Fruit fly (Drosophila melanogaster) whole organism, embryonic: ENCODE data around the gene CG33293.

Experiments used
- Atf-2 ChIP-seq: fragments of 200-800 bp; sonication (Bioruptor generic); optimal IDR thresholded peaks from 2 replicates; lab custom pipeline; 2016; ENCODE audit warnings: missing biosample characterization, missing genetic modification characterization
- BtbVII ChIP-seq: fragments of 200-800 bp; sonication (Bioruptor generic); optimal IDR thresholded peaks from 3 replicates; lab custom pipeline; 2017; ENCODE audit warnings: missing biosample characterization, mild to moderate bottlenecking, missing genetic modification characterization
- CG1024 ChIP-seq: fragments of 200-800 bp; sonication (Bioruptor generic); IDR thresholded peaks from 2 replicates; pipeline ENCODE4 v1.3.6; 2022; ENCODE audit warnings: missing biosample characterization, missing genetic modification characterization
- CG10274 ChIP-seq: fragments of 200-800 bp; sonication (Bioruptor generic); optimal IDR thresholded peaks from 3 replicates; lab custom pipeline; 2017; ENCODE audit warnings: missing biosample characterization, mild to moderate bottlenecking, missing genetic modification characterization
- CG10366 ChIP-seq: fragments of 200-800 bp; sonication (Bioruptor generic); IDR thresholded peaks from 2 replicates; pipeline ENCODE4 v1.3.6; 2022; ENCODE audit warnings: missing biosample characterization, missing genetic modification characterization
- CG11723 ChIP-seq: fragments of 200-800 bp; sonication (Bioruptor generic); optimal IDR thresholded peaks from 2 replicates; lab custom pipeline; 2017; ENCODE audit warnings: missing biosample characterization, mild to moderate bottlenecking, missing genetic modification characterization
- CG12155 ChIP-seq: fragments of 200-800 bp; sonication (Bioruptor generic); optimal IDR thresholded peaks from 3 replicates; lab custom pipeline; 2016; ENCODE audit warnings: missing biosample characterization, missing genetic modification characterization
- CG12299 ChIP-seq: fragments of 200-800 bp; sonication (Bioruptor generic); optimal IDR thresholded peaks from 2 replicates; lab custom pipeline; 2018; ENCODE audit warnings: missing biosample characterization, mild to moderate bottlenecking, missing genetic modification characterization
- CG13296 ChIP-seq: fragments of 200-800 bp; sonication (Bioruptor generic); optimal IDR thresholded peaks from 3 replicates; lab custom pipeline; 2018; ENCODE audit warnings: missing biosample characterization, mild to moderate bottlenecking, missing genetic modification characterization
- CG13624 ChIP-seq: fragments of 200-800 bp; sonication (Bioruptor generic); optimal IDR thresholded peaks from 2 replicates; lab custom pipeline; 2016; ENCODE audit warnings: missing biosample characterization, missing genetic modification characterization
- CG17359 ChIP-seq: fragments of 200-800 bp; sonication (Bioruptor generic); optimal IDR thresholded peaks from 3 replicates; lab custom pipeline; 2018; ENCODE audit warnings: missing biosample characterization, mild to moderate bottlenecking, missing genetic modification characterization, moderate library complexity
- CG31365 ChIP-seq: fragments of 200-800 bp; sonication (Bioruptor generic); optimal IDR thresholded peaks from 2 replicates; lab custom pipeline; 2018; ENCODE audit warnings: missing biosample characterization, mild to moderate bottlenecking, missing genetic modification characterization
- CG32532 ChIP-seq: fragments of 200-800 bp; sonication (Bioruptor generic); IDR thresholded peaks from 2 replicates; pipeline ENCODE4 v1.3.6; 2022; ENCODE audit warnings: missing biosample characterization, missing genetic modification characterization
- CG32767 ChIP-seq: fragments of 200-800 bp; sonication (Bioruptor generic); IDR thresholded peaks from 2 replicates; pipeline ENCODE4 v1.3.6; 2022; ENCODE audit warnings: missing biosample characterization, missing genetic modification characterization
- CG4707 ChIP-seq: fragments of 200-800 bp; sonication (Bioruptor generic); optimal IDR thresholded peaks from 2 replicates; lab custom pipeline; 2018; ENCODE audit warnings: missing biosample characterization, mild to moderate bottlenecking, missing genetic modification characterization, moderate library complexity
- CG5245 ChIP-seq: fragments of 200-800 bp; sonication (Bioruptor generic); optimal IDR thresholded peaks from 3 replicates; lab custom pipeline; 2016; ENCODE audit warnings: missing biosample characterization, missing genetic modification characterization
- CG7357 ChIP-seq: fragments of 200-800 bp; sonication (Bioruptor generic); IDR thresholded peaks from 3 replicates; pipeline ENCODE4 v1.3.6; 2022; ENCODE audit warnings: missing biosample characterization, missing genetic modification characterization
- CrebB ChIP-seq: fragments of 200-800 bp; sonication (Bioruptor generic); optimal IDR thresholded peaks from 3 replicates; lab custom pipeline; 2018; ENCODE audit warnings: missing biosample characterization, mild to moderate bottlenecking, missing genetic modification characterization
- Doc2 ChIP-seq: fragments of 200-800 bp; sonication (Bioruptor generic); IDR thresholded peaks from 2 replicates; pipeline ENCODE4 v1.3.6; 2022; ENCODE audit warnings: missing biosample characterization, missing genetic modification characterization
- E2f1 ChIP-seq: fragments of 200-800 bp; sonication (Bioruptor generic); IDR thresholded peaks from 2 replicates; pipeline ENCODE4 v1.3.6; 2022; ENCODE audit warnings: missing biosample characterization, missing genetic modification characterization
- Eip74EF ChIP-seq, 2 experiments: fragments of 200-800 bp in 1 of 2; fragments of >200 bp in 1 of 2; sonication (Bioruptor generic) in 1 of 2; optimal IDR thresholded peaks; 2 replicates each; lab custom pipeline; 2017 to 2019; ENCODE audit warnings: missing biosample characterization in 2 of 2, missing genetic modification characterization in 2 of 2, mild to moderate bottlenecking in 1 of 2, moderate library complexity in 1 of 2
- H15 ChIP-seq: fragments of 200-800 bp; sonication (Bioruptor generic); IDR thresholded peaks from 3 replicates; pipeline ENCODE4 v1.3.6; 2022; ENCODE audit warnings: missing biosample characterization, missing genetic modification characterization
- HLH4C ChIP-seq: fragments of 200-800 bp; sonication (Bioruptor generic); IDR thresholded peaks from 3 replicates; pipeline ENCODE4 v1.3.6; 2022; ENCODE audit warnings: missing biosample characterization, missing genetic modification characterization; ENCODE audit not compliant: partially characterized antibody
- MESR4 ChIP-seq: fragments of 200-800 bp; sonication (Bioruptor generic); optimal IDR thresholded peaks from 2 replicates; lab custom pipeline; 2018; ENCODE audit warnings: missing biosample characterization, mild to moderate bottlenecking, missing genetic modification characterization, moderate library complexity
- Med ChIP-seq: fragments of 200-800 bp; sonication (Bioruptor generic); peaks from one replicate; lab custom pipeline; 2016; ENCODE audit warnings: missing biosample characterization, missing genetic modification characterization, mild to moderate bottlenecking, inconsistent platforms, moderate library complexity
- Mrtf ChIP-seq: fragments of 200-800 bp; sonication (Bioruptor generic); IDR thresholded peaks from 3 replicates; pipeline ENCODE4 v1.3.6; 2022; ENCODE audit warnings: missing biosample characterization, missing genetic modification characterization
- Myb ChIP-seq: fragments of 200-800 bp; sonication (Bioruptor generic); optimal IDR thresholded peaks from 2 replicates; lab custom pipeline; 2016; ENCODE audit warnings: missing biosample characterization, missing genetic modification characterization
- Ravus ChIP-seq: fragments of 200-800 bp; sonication (Bioruptor generic); IDR thresholded peaks from 2 replicates; pipeline ENCODE4 v1.3.6; 2022; ENCODE audit warnings: missing biosample characterization, missing genetic modification characterization
- Sry-δ ChIP-seq: fragments of 200-800 bp; sonication (Bioruptor generic); optimal IDR thresholded peaks from 2 replicates; lab custom pipeline; 2016; ENCODE audit warnings: missing biosample characterization, missing genetic modification characterization
- ara ChIP-seq: fragments of 200-800 bp; sonication (Bioruptor generic); IDR thresholded peaks from 2 replicates; pipeline ENCODE4 v1.3.6; 2022; ENCODE audit warnings: missing biosample characterization, missing genetic modification characterization
- bab2 ChIP-seq: fragments of 200-800 bp; sonication (Bioruptor generic); optimal IDR thresholded peaks from 2 replicates; lab custom pipeline; 2016; ENCODE audit warnings: missing biosample characterization, missing genetic modification characterization
- disco-r ChIP-seq: fragments of 200-800 bp; sonication (Bioruptor generic); optimal IDR thresholded peaks from 2 replicates; lab custom pipeline; 2016; ENCODE audit warnings: missing biosample characterization, missing genetic modification characterization
- dm ChIP-seq: fragments of 200-800 bp; sonication (Bioruptor generic); optimal IDR thresholded peaks from 3 replicates; lab custom pipeline; 2016; ENCODE audit warnings: missing biosample characterization, missing genetic modification characterization
- gro ChIP-seq: fragments of 200-800 bp; sonication (Bioruptor generic); optimal IDR thresholded peaks from 2 replicates; lab custom pipeline; 2016; ENCODE audit warnings: missing biosample characterization, missing genetic modification characterization
- hbn ChIP-seq: fragments of 200-800 bp; sonication (Bioruptor generic); IDR thresholded peaks from 2 replicates; pipeline ENCODE4 v1.3.6; 2022; ENCODE audit warnings: missing biosample characterization, missing genetic modification characterization; ENCODE audit not compliant: partially characterized antibody
- kni ChIP-seq: fragments of 200-800 bp; sonication (Bioruptor generic); optimal IDR thresholded peaks from 3 replicates; lab custom pipeline; 2017; ENCODE audit warnings: mild to moderate bottlenecking, missing biosample characterization, missing genetic modification reagents, missing genetic modification characterization
- luna ChIP-seq: fragments of 200-800 bp; sonication (Bioruptor generic); optimal IDR thresholded peaks from 2 replicates; lab custom pipeline; 2016; ENCODE audit warnings: missing biosample characterization, missing genetic modification characterization
- maf-S ChIP-seq: fragments of 200-800 bp; sonication (Bioruptor generic); optimal IDR thresholded peaks from 2 replicates; lab custom pipeline; 2016; ENCODE audit warnings: missing biosample characterization, missing genetic modification characterization
- nerfin-1 ChIP-seq: fragments of 200-800 bp; sonication (Bioruptor generic); optimal IDR thresholded peaks from 3 replicates; lab custom pipeline; 2019; ENCODE audit warnings: missing biosample characterization, mild to moderate bottlenecking, missing genetic modification characterization, moderate library complexity
- odd ChIP-seq: fragments of 200-800 bp; sonication (Bioruptor generic); optimal IDR thresholded peaks from 2 replicates; lab custom pipeline; 2017; ENCODE audit warnings: missing biosample characterization, mild to moderate bottlenecking, missing genetic modification characterization
- otp ChIP-seq: fragments of 200-800 bp; sonication (Bioruptor generic); IDR thresholded peaks from 3 replicates; pipeline ENCODE4, ENCODE4 v1.3.6; 2022; ENCODE audit warnings: missing biosample characterization, missing genetic modification characterization
- rib ChIP-seq: fragments of 200-800 bp; sonication (Bioruptor generic); IDR thresholded peaks from 2 replicates; pipeline ENCODE4 v1.3.6; 2022; ENCODE audit warnings: missing biosample characterization, missing genetic modification characterization
- row ChIP-seq: fragments of 200-800 bp; sonication (Bioruptor generic); IDR thresholded peaks from 3 replicates; pipeline ENCODE4 v1.3.6; 2022; ENCODE audit warnings: missing biosample characterization, missing genetic modification characterization
- sc ChIP-seq, 3 experiments: fragments of >200 bp in 2 of 3; fragments of 200-800 bp in 1 of 3; sonication (Bioruptor generic) in 1 of 3; optimal IDR thresholded peaks; 2 replicates in 2 of 3; 3 replicates in 1 of 3; lab custom pipeline; 2017; ENCODE audit warnings: mild to moderate bottlenecking in 1 of 3, missing biosample characterization in 1 of 3, missing genetic modification characterization in 1 of 3, missing genetic modification reagents in 1 of 3
- sens ChIP-seq: fragments of 200-800 bp; sonication (Bioruptor generic); peaks from one replicate; lab custom pipeline; 2016; ENCODE audit warnings: missing biosample characterization, missing genetic modification characterization
- so ChIP-seq: fragments of 200-800 bp; sonication (Bioruptor generic); IDR thresholded peaks from 3 replicates; pipeline ENCODE4 v1.3.6; 2022; ENCODE audit warnings: missing biosample characterization, missing genetic modification characterization
- unc-4 ChIP-seq: fragments of 200-800 bp; sonication (Bioruptor generic); IDR thresholded peaks from 2 replicates; pipeline ENCODE4 v1.3.6; 2022; ENCODE audit warnings: missing biosample characterization, missing genetic modification characterization; ENCODE audit not compliant: partially characterized antibody
- vvl ChIP-seq: fragments of 200-800 bp; sonication (Bioruptor generic); IDR thresholded peaks from 2 replicates; pipeline ENCODE4 v1.3.6; 2022; ENCODE audit warnings: missing biosample characterization, missing genetic modification characterization
- wor ChIP-seq: fragments of 200-800 bp; sonication (Bioruptor generic); IDR thresholded peaks from 2 replicates; pipeline ENCODE4 v1.3.6; 2022; ENCODE audit warnings: missing biosample characterization, missing genetic modification characterization

The CG33293 gene

dm6 chr3R:5256462-5257146 lies 16.1 kb upstream of the CG33293 start, which contains the start of the genes Enoph and Hph (continued):
- peak; percentile 14 for TF ChIP-seq dm (GFP tag; lab: Kevin White, UChicago)
- TF ChIP-seq CG13624 (GFP tag; lab: Kevin White, UChicago) = peak; percentile 71
- TF ChIP-seq gro (GFP tag; lab: Kevin White, UChicago) = peak; percentile 5
- TF ChIP-seq maf-S (GFP tag; lab: Kevin White, UChicago) = peak; percentile 30
- TF ChIP-seq CG7357 (GFP tag; lab: Robert Waterston, UW) = peak; percentile 73
- TF ChIP-seq sens (GFP tag; lab: Kevin White, UChicago) = peak; percentile 91
- peak; percentile 39 for TF ChIP-seq CG11723 (GFP tag; lab: Kevin White, UChicago)
- no peak for TF ChIP-seq Ravus (GFP tag; lab: Robert Waterston, UW)
- no peak for TF ChIP-seq CG4707 (GFP tag; lab: Kevin White, UChicago)
- TF ChIP-seq Doc2 (GFP tag; lab: Robert Waterston, UW) = no peak
- no peak for TF ChIP-seq otp (GFP tag; lab: Robert Waterston, UW)
- no peak for TF ChIP-seq ara (GFP tag; lab: Robert Waterston, UW)
- no peak for TF ChIP-seq H15 (GFP tag; lab: Robert Waterston, UW)
- TF ChIP-seq Eip74EF (GFP tag; optimal IDR thresholded peaks at IDR 0.05; lab: Kevin White, UChicago) = no peak
- peak; percentile 13 for TF ChIP-seq nerfin-1 (tag; lab: Kevin White, UChicago)
- peak; percentile 36; the same call in 1 of the 2 replicates for TF ChIP-seq wor (GFP tag; lab: Robert Waterston, UW)
- peak; percentile 46 for TF ChIP-seq CG10366 (GFP tag; lab: Robert Waterston, UW)
- peak; percentile 47 for TF ChIP-seq hbn (GFP tag; lab: Robert Waterston, UW)
- TF ChIP-seq unc-4 (GFP tag; lab: Robert Waterston, UW) = peak; percentile 71; the same call in 1 of the 2 replicates
- peak; percentile 35 for TF ChIP-seq bab2 (GFP tag; lab: Kevin White, UChicago)
- no peak for TF ChIP-seq kni (GFP tag; lab: Kevin White, UChicago)
- TF ChIP-seq disco-r (GFP tag; lab: Kevin White, UChicago) = no peak
- TF ChIP-seq sc (optimal IDR thresholded peaks at IDR 0.05; lab: Kevin White, UChicago) = no peak
- TF ChIP-seq sc (GFP tag; optimal IDR thresholded peaks at IDR 0.05; lab: Kevin White, UChicago) = peak; percentile 14
- TF ChIP-seq CG32767 = no peak
- peak; percentile 30 for TF ChIP-seq CG12299 (tag; lab: Kevin White, UChicago)
- TF ChIP-seq CG31365 (tag; lab: Kevin White, UChicago) = no peak
- 0 out of 2 replicates have a peak, but pooled peaks have one; percentile 44 for TF ChIP-seq vvl (GFP tag; lab: Robert Waterston, UW)
- TF ChIP-seq CG13296 (GFP tag; lab: Kevin White, UChicago) = peak; percentile 57
- TF ChIP-seq luna (GFP tag; lab: Kevin White, UChicago) = no peak
- no peak for TF ChIP-seq so
- peak; percentile 38 for TF ChIP-seq CG5245 (GFP tag; lab: Kevin White, UChicago)
- peak; percentile 46 for TF ChIP-seq CG10274 (GFP tag; lab: Kevin White, UChicago)
- TF ChIP-seq Sry-δ (GFP tag; lab: Kevin White, UChicago) = peak; percentile 97
- peak; percentile 81 for TF ChIP-seq HLH4C (GFP tag; lab: Robert Waterston, UW)
- peak; percentile 96 for TF ChIP-seq Myb (GFP tag; lab: Kevin White, UChicago)
- peak; percentile 71 for TF ChIP-seq CG12155 (GFP tag; lab: Kevin White, UChicago)
- TF ChIP-seq Mrtf (GFP tag; lab: Robert Waterston, UW) = 0 out of 3 replicates have a peak, but pooled peaks have one; percentile 28
- no peak for TF ChIP-seq odd (GFP tag; lab: Kevin White, UChicago)
- 0 out of 2 replicates have a peak, but pooled peaks have one; percentile 43 for TF ChIP-seq E2f1 (GFP tag; lab: Robert Waterston, UW)
- peak; percentile 47 for TF ChIP-seq BtbVII
- TF ChIP-seq CG1024 (GFP tag; lab: Robert Waterston, UW) = peak; percentile 23; the same call in 1 of the 2 replicates
- TF ChIP-seq CG17359 (tag; lab: Kevin White, UChicago) = peak; percentile 58
- no peak for TF ChIP-seq MESR4 (GFP tag; lab: Kevin White, UChicago)
- peak; percentile 88 for TF ChIP-seq Med (GFP tag; lab: Kevin White, UChicago)
- peak; percentile 80 for TF ChIP-seq row (GFP tag; lab: Robert Waterston, UW)
- peak; percentile 65 for TF ChIP-seq CG32532
- no peak for TF ChIP-seq CrebB (tag; lab: Kevin White, UChicago)
- TF ChIP-seq rib (GFP tag; lab: Robert Waterston, UW) = peak; percentile 47; the same call in 1 of the 2 replicates
- TF ChIP-seq Atf-2 = peak; percentile 1
